Worm (Caenorhabditis elegans): ENCODE results near the gene chil-27.

DNA sequence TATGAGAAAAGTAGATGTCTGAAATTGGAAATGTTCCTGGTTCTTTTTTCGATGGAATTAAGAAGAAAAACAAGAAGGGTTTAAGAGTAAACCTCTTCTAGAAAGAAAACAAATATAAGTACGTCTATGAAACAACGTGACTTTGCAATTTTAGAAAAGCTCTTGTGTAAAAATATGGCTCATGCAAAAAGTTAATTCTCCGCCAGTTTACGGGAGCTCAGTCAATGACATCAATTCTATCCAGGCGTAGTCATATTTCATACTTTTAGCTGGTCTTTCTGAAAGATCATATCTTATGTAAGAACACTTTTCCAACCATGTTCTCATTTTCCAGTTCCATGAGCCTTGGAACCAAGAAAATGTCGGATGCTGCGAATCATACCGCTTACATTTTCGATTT is 12.3 kb downstream of the chil-27 start:
- no peak for TF ChIP-seq ceh-82 (tag; optimal IDR thresholded peaks at IDR 0.05)
- TF ChIP-seq ztf-11 (tag; optimal IDR thresholded peaks at IDR 0.05), result no peak
- no peak for TF ChIP-seq F44E2.7 (GFP tag; IDR thresholded peaks at IDR 0.05)
- no peak for TF ChIP-seq nhr-77 (tag; optimal IDR thresholded peaks at IDR 0.05)
